Worm (Caenorhabditis elegans) whole organism, late embryonic: Measurements from ENCODE around the gene pas-7.

Experiments used
- C08G9.2 ChIP-seq: sonication (generic microtip); optimal IDR thresholded peaks from 2 replicates; lab custom pipeline; 2016; ENCODE audit warnings: mild to moderate bottlenecking, missing genetic modification characterization, moderate library complexity, missing compliant biosample characterization
- F13H6.1 ChIP-seq: sonication (generic microtip); optimal IDR thresholded peaks from 2 replicates; lab custom pipeline; 2016; ENCODE audit warnings: missing genetic modification characterization, missing compliant biosample characterization
- ama-1 ChIP-seq: fragments of 150-350 bp; optimal IDR thresholded peaks from 2 replicates; lab custom pipeline; 2014
- ceh-48 ChIP-seq: sonication (generic microtip); optimal IDR thresholded peaks from 2 replicates; lab custom pipeline; 2016; ENCODE audit warnings: missing genetic modification characterization, inconsistent platforms, missing compliant biosample characterization
- ceh-9 ChIP-seq: sonication (generic microtip); optimal IDR thresholded peaks from 2 replicates; lab custom pipeline; 2016; ENCODE audit warnings: mild to moderate bottlenecking, missing genetic modification characterization, inconsistent platforms, missing compliant biosample characterization
- dve-1 ChIP-seq: sonication (generic microtip); optimal IDR thresholded peaks from 2 replicates; lab custom pipeline; 2017; ENCODE audit warnings: antibody characterized with exemption, mild to moderate bottlenecking, missing genetic modification characterization, missing compliant biosample characterization
- fkh-10 ChIP-seq: fragments of 150-350 bp; optimal IDR thresholded peaks from 2 replicates; lab custom pipeline; 2014; ENCODE audit warnings: missing biosample characterization, missing genetic modification reagents, missing genetic modification characterization
- lim-6 ChIP-seq: sonication (generic microtip); optimal IDR thresholded peaks from 2 replicates; lab custom pipeline; 2016; ENCODE audit warnings: missing genetic modification characterization, missing compliant biosample characterization
- nhr-232 ChIP-seq: sonication (generic microtip); optimal IDR thresholded peaks from 2 replicates; lab custom pipeline; 2016; ENCODE audit warnings: missing genetic modification characterization, missing compliant biosample characterization
- pag-3 ChIP-seq: sonication (generic microtip); optimal IDR thresholded peaks from 2 replicates; lab custom pipeline; 2016; ENCODE audit warnings: missing compliant biosample characterization, missing genetic modification characterization, borderline replicate concordance
- rnt-1 ChIP-seq: sonication (generic microtip); optimal IDR thresholded peaks from 2 replicates; lab custom pipeline; 2016; ENCODE audit warnings: missing genetic modification characterization, missing compliant biosample characterization
- tbx-2 ChIP-seq: sonication (generic microtip); optimal IDR thresholded peaks from 2 replicates; lab custom pipeline; 2016; ENCODE audit warnings: missing genetic modification characterization, missing compliant biosample characterization
- tbx-7 ChIP-seq: sonication (generic microtip); optimal IDR thresholded peaks from 2 replicates; lab custom pipeline; 2016; ENCODE audit warnings: missing genotype, missing genetic modification characterization, missing compliant biosample characterization
- ttx-3 ChIP-seq: sonication (generic microtip); optimal IDR thresholded peaks from 2 replicates; lab custom pipeline; 2016; ENCODE audit warnings: missing genetic modification reagents, missing genetic modification characterization, missing compliant biosample characterization

DNA sequence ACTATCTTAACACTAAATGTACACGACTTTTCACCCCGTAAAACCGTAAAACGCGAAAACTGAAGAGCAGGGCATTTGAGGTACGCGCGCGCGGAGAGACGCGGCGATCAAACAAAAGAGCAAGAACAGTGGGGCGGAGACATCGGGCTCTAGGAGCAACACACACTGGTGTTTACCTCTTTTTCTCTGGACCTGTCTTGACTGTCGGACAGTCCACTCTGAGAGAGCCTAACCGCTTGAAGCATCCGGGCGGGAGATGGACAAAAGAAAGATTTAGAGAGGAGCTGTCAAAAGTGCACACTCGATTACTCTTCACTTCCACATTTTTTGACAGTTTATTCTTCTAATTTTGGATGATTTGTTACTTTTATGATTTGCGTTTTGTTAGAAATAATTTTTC is 37.1 kb upstream of the pas-7 start:
- no peak for TF ChIP-seq ceh-48
- TF ChIP-seq ttx-3 (tag; lab: Kevin White, UChicago): no peak
- no peak for TF ChIP-seq nhr-232 (tag; lab: Kevin White, UChicago)
- no peak for TF ChIP-seq ceh-9 (tag; lab: Kevin White, UChicago)
- no peak for TF ChIP-seq tbx-2 (tag; lab: Kevin White, UChicago)
- no peak for TF ChIP-seq dve-1
- TF ChIP-seq tbx-7 (tag; lab: Kevin White, UChicago): no peak
- TF ChIP-seq ama-1 (lab: Kevin White, UChicago): no peak
- TF ChIP-seq lim-6 (tag; lab: Kevin White, UChicago): no peak
- TF ChIP-seq C08G9.2 (tag; lab: Kevin White, UChicago): no peak
- no peak for TF ChIP-seq F13H6.1 (tag; lab: Kevin White, UChicago)
- TF ChIP-seq pag-3 (tag; lab: Kevin White, UChicago): no peak
- no peak for TF ChIP-seq rnt-1 (tag; lab: Kevin White, UChicago)
- no peak for TF ChIP-seq fkh-10 (GFP tag; lab: Kevin White, UChicago)
